Fruit fly (Drosophila melanogaster) whole organism, prepupa: ENCODE measurements around the gene ng2.

Experiments used
- Eip93F ChIP-seq: fragments of 200-800 bp; sonication (Bioruptor generic); optimal IDR thresholded peaks from 2 replicates; lab custom pipeline; 2016; ENCODE audit warnings: missing biosample characterization, mild to moderate bottlenecking, missing genetic modification characterization
- Gug ChIP-seq: fragments of 200-800 bp; sonication (Bioruptor generic); IDR thresholded peaks from 2 replicates; pipeline ENCODE4 v1.3.6; 2022; ENCODE audit warnings: missing biosample characterization, missing genetic modification characterization
- Sox14 ChIP-seq: fragments of 200-800 bp; sonication (Bioruptor generic); optimal IDR thresholded peaks from 3 replicates; lab custom pipeline; 2016; ENCODE audit warnings: missing biosample characterization, missing genetic modification characterization

DNA sequence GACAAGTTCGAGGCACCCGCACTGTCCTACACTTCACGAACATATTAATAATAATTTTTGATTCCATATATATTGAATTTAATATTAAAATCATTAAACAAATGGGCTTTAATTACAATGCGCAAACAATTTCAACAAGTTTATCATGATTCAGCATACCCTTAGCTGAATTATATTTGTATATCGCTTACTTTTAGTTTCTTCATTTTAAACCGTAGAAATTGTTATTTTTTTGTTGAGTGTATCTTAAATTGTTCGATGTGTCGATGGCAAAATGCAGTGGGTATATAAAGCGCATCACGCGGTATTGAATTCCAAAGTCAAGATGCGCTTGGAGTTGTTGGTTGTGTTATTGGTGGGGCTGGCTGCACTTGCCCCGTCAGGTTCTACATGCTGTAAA lies 9.4 kb upstream of the ng2 start, which contains the start of gene Sgs4:
- TF ChIP-seq Gug, result no peak
- TF ChIP-seq Eip93F (GFP tag; lab: Kevin White, UChicago), result no peak
- no peak for TF ChIP-seq Sox14 (GFP tag; lab: Kevin White, UChicago)
